Worm (Caenorhabditis elegans): ENCODE measurements around the gene zim-2.

DNA sequence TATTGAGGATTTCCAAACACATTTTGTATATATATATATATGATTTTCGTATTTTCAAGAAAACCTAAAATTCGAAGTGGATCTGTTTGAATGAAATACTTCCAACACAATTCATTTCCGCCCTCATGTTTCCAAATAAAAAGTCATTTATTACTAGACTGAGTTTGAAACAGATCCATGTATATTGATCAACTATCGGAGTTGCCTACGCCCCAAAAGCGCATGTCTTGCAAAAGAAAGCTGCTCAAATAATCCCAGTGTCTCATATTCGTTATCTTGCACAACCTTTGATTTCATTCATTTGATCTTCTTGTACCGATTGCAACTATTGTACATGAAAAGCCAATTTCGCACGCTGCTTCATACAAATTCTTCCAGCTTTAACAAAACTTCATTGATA is 47.6 kb downstream of the zim-2 start, which contains the start of gene R09H10.2:
- TF ChIP-seq lsy-2 (tag; optimal IDR thresholded peaks at IDR 0.05) = no peak
- TF ChIP-seq nhr-11 (tag; optimal IDR thresholded peaks at IDR 0.05) = no peak
- no peak for TF ChIP-seq elt-3 (tag; optimal IDR thresholded peaks at IDR 0.05)
- no peak for TF ChIP-seq ztf-11 (tag; optimal IDR thresholded peaks at IDR 0.05)
- no peak for TF ChIP-seq zag-1 (tag; optimal IDR thresholded peaks at IDR 0.05)
- no peak for TF ChIP-seq ces-1 (GFP tag; optimal IDR thresholded peaks at IDR 0.05)
- TF ChIP-seq pax-3 (tag; optimal IDR thresholded peaks at IDR 0.05) = no peak
- TF ChIP-seq lin-13 (GFP tag; optimal IDR thresholded peaks at IDR 0.05) = no peak
- no peak for TF ChIP-seq fkh-10 (GFP tag; optimal IDR thresholded peaks at IDR 0.05)
- TF ChIP-seq nhr-85 (tag) = no peak
- no peak for TF ChIP-seq nhr-12 (tag; optimal IDR thresholded peaks at IDR 0.05)
- no peak for TF ChIP-seq nhr-237 (tag; optimal IDR thresholded peaks at IDR 0.05)
- no peak for TF ChIP-seq Y116A8C.19 (tag; optimal IDR thresholded peaks at IDR 0.05; ENCODE audit: borderline replicate concordance)
- no peak for TF ChIP-seq mep-1 (tag; optimal IDR thresholded peaks at IDR 0.05)
